Worm (Caenorhabditis elegans) whole organism, midembryonic: ENCODE data around the gene pgl-1.

ENCODE experiments used
- T22C8.4 ChIP-seq: fragments of 200-800 bp; sonication (Bioruptor generic); IDR thresholded peaks from 2 replicates; pipeline ENCODE4 v1.3.6; 2022; ENCODE audit warnings: missing genetic modification characterization, missing compliant biosample characterization
- cog-1 ChIP-seq: sonication (generic microtip); optimal IDR thresholded peaks from 2 replicates; lab custom pipeline; 2016; ENCODE audit warnings: missing genetic modification characterization, missing compliant biosample characterization
- flt-1 ChIP-seq: fragments of 200-800 bp; sonication (Bioruptor generic); IDR thresholded peaks from 2 replicates; pipeline ENCODE4 v1.3.6; 2022; ENCODE audit warnings: missing genetic modification characterization, missing compliant biosample characterization
- klf-2 ChIP-seq: fragments of 200-800 bp; sonication (Bioruptor generic); conservative IDR thresholded peaks from 2 replicates; pipeline ENCODE4 v1.3.6; 2022; ENCODE audit warnings: missing genetic modification reagents, missing genetic modification characterization, missing compliant biosample characterization
- ref-1 ChIP-seq: fragments of 200-800 bp; sonication (Bioruptor generic); conservative IDR thresholded peaks from 2 replicates; pipeline ENCODE4 v1.3.6; 2022; ENCODE audit warnings: missing genetic modification reagents, missing genetic modification characterization, missing compliant biosample characterization
- ztf-23 ChIP-seq: fragments of 200-800 bp; sonication (Bioruptor generic); IDR thresholded peaks from 2 replicates; pipeline ENCODE4 v1.3.6; 2022; ENCODE audit warnings: missing genetic modification reagents, missing genetic modification characterization, missing compliant biosample characterization

The pgl-1 gene

ce11 chrIV:6925520-6925919 is 51.6 kb downstream of the pgl-1 start:
- TF ChIP-seq T22C8.4 (GFP tag; lab: Robert Waterston, UW): no peak
- TF ChIP-seq ref-1 (GFP tag; lab: Robert Waterston, UW): no peak
- TF ChIP-seq klf-2 (GFP tag; lab: Robert Waterston, UW): no peak
- no peak for TF ChIP-seq cog-1 (tag; lab: Kevin White, UChicago)
- no peak for TF ChIP-seq ztf-23
- no peak for TF ChIP-seq flt-1 (GFP tag; lab: Robert Waterston, UW)
